Worm (Caenorhabditis elegans): ENCODE measurements around the gene F14F7.4.
A peak's percentile ranks its signal among the peaks of the same experiment; 100 is the strongest.

The F14F7.4 gene

DNA sequence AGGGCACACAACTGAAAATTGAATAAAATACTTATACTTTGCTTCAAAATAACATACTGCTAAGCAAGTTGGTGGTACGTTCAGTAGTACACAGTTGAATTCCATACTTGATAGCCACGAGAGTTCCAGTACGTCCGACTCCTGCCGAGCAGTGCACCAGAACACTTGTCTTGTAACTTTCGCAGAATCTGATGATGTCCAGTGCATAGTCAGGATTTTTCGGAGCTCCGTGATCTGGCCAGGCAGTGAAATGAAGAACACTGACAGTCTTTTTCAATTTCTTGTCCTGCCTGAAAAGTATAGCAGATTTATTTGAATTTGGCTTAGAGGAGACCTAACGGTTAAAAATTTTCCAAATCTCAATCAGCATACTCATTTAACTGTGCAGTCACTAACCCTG lies 20.4 kb upstream of the F14F7.4 start:
- no peak for TF ChIP-seq pha-4 (tag; optimal IDR thresholded peaks at IDR 0.05)
- TF ChIP-seq rnt-1 (tag; optimal IDR thresholded peaks at IDR 0.05), result no peak
- TF ChIP-seq ceh-6 (GFP tag; optimal IDR thresholded peaks at IDR 0.05), result no peak
- TF ChIP-seq hlh-6 (tag; optimal IDR thresholded peaks at IDR 0.05), result no peak
- TF ChIP-seq ceh-2 (tag; optimal IDR thresholded peaks at IDR 0.05), result no peak
- no peak for TF ChIP-seq che-1 (tag; optimal IDR thresholded peaks at IDR 0.05)
- no peak for TF ChIP-seq K09A11.1 (tag; optimal IDR thresholded peaks at IDR 0.05; ENCODE audit: insufficient read depth)
- TF ChIP-seq pha-2 (tag; optimal IDR thresholded peaks at IDR 0.05), result no peak

- TF ChIP-seq fax-1 (tag; optimal IDR thresholded peaks at IDR 0.05) (no peak), che-1 (tag; optimal IDR thresholded peaks at IDR 0.05) (no peak), ttx-3 (tag; optimal IDR thresholded peaks at IDR 0.05) (no peak), pqm-1 (tag; optimal IDR thresholded peaks at IDR 0.05) (no peak), unc-55 (GFP tag; optimal IDR thresholded peaks at IDR 0.05) (no peak), T23F11.4 (GFP tag; optimal IDR thresholded peaks at IDR 0.05) (no peak), ceh-18 (tag; optimal IDR thresholded peaks at IDR 0.05) (no peak), ama-1 (optimal IDR thresholded peaks at IDR 0.05) (no peak), tbx-2 (tag; optimal IDR thresholded peaks at IDR 0.05) (no peak), ceh-2 (tag; optimal IDR thresholded peaks at IDR 0.05) (no peak), eyg-1 (tag; optimal IDR thresholded peaks at IDR 0.05) (no peak), hlh-6 (tag; optimal IDR thresholded peaks at IDR 0.05) (no peak), tbx-7 (tag; optimal IDR thresholded peaks at IDR 0.05) (no peak)
Observed at ce11 chrIII:13039739-13040138, 10.2 kb upstream of the F14F7.4 start, which contains the start of gene F54F12.2. Gene F54F12.2, plus strand, starts transcription at chrIII:13040039.

ce11 chrIII:13032429-13033018 lies 3.0 kb upstream of the F14F7.4 start:
- TF ChIP-seq lim-6 (tag; optimal IDR thresholded peaks at IDR 0.05) (peak; percentile 44), zip-5 (tag; optimal IDR thresholded peaks at IDR 0.05) (no peak), pha-4 (tag; optimal IDR thresholded peaks at IDR 0.05) (no peak), F13H6.1 (tag; optimal IDR thresholded peaks at IDR 0.05) (no peak), sdc-2 (tag; optimal IDR thresholded peaks at IDR 0.05) (peak; percentile 10), ceh-31 (tag; optimal IDR thresholded peaks at IDR 0.05) (peak; percentile 15), K02D7.2 (tag; optimal IDR thresholded peaks at IDR 0.05) (peak; percentile 83), eyg-1 (tag; optimal IDR thresholded peaks at IDR 0.05) (no peak), C38D4.7 (GFP tag; optimal IDR thresholded peaks at IDR 0.05) (peak; percentile 13), sox-4 (tag; optimal IDR thresholded peaks at IDR 0.05) (peak; percentile 39), gmeb-2 (tag; optimal IDR thresholded peaks at IDR 0.05) (peak; percentile 8), nfya-1 (tag; optimal IDR thresholded peaks at IDR 0.05) (no peak)

ce11 chrIII:13031701-13032100 lies 2.2 kb upstream of the F14F7.4 start, which contains the start of gene F14F7.5:
Gene F14F7.5, plus strand, starts transcription at chrIII:13032001.
- no peak for TF ChIP-seq unc-42 (tag; optimal IDR thresholded peaks at IDR 0.05)
- TF ChIP-seq fkh-6 (tag; optimal IDR thresholded peaks at IDR 0.05), result no peak
- no peak for TF ChIP-seq ztf-16 (tag; optimal IDR thresholded peaks at IDR 0.05)
- TF ChIP-seq lim-6 (tag; optimal IDR thresholded peaks at IDR 0.05), result no peak
- TF ChIP-seq elt-2 (tag; optimal IDR thresholded peaks at IDR 0.05), result no peak

ce11 chrIII:13030551-13030950 lies 1.0 kb upstream of the F14F7.4 start, which contains the start of gene F14F7.7:
Gene F14F7.7, plus strand, starts transcription at chrIII:13030904.
- TF ChIP-seq ahr-1 (tag; optimal IDR thresholded peaks at IDR 0.05) (no peak), fax-1 (tag; optimal IDR thresholded peaks at IDR 0.05) (no peak), ceh-22 (tag; optimal IDR thresholded peaks at IDR 0.05) (no peak), pag-3 (tag; optimal IDR thresholded peaks at IDR 0.05; ENCODE audit: borderline replicate concordance) (no peak), che-1 (tag; optimal IDR thresholded peaks at IDR 0.05) (no peak)

Measured in whole organism, late embryonic.